Worm (Caenorhabditis elegans): ENCODE measurements around the gene srw-129.
"Not testable (repeated sequence)": the region's sequence is repeated elsewhere in the genome, so short reads cannot be mapped to it uniquely, and the experiment has no call there.

srw-129 gene

ce11 chrV:2941405-2941804 lies 30.3 kb upstream of the srw-129 start, which contains the start of gene srw-143:
Gene srw-143, minus strand, starts transcription at chrV:2941505.
- TF ChIP-seq mdl-1 (tag; optimal IDR thresholded peaks at IDR 0.05) = no peak
- no peak for TF ChIP-seq peb-1 (tag; optimal IDR thresholded peaks at IDR 0.05)
- TF ChIP-seq sma-9 (GFP tag; optimal IDR thresholded peaks at IDR 0.05) = no peak
- no peak for TF ChIP-seq sma-9 (tag; optimal IDR thresholded peaks at IDR 0.05)
- TF ChIP-seq F13H6.1 (tag; optimal IDR thresholded peaks at IDR 0.05) = no peak

ce11 chrV:2942247-2942646 lies 29.5 kb upstream of the srw-129 start:
- TF ChIP-seq peb-1 (tag; optimal IDR thresholded peaks at IDR 0.05) = no peak
- no peak for TF ChIP-seq nhr-237 (tag; optimal IDR thresholded peaks at IDR 0.05)

- TF ChIP-seq lin-39 (tag; optimal IDR thresholded peaks at IDR 0.05) (no peak), unc-39 (tag; optimal IDR thresholded peaks at IDR 0.05) (no peak), skn-1 (tag; optimal IDR thresholded peaks at IDR 0.05) (no peak), lin-11 (tag; optimal IDR thresholded peaks at IDR 0.05) (no peak), lsy-2 (tag; optimal IDR thresholded peaks at IDR 0.05) (no peak), ztf-1 (GFP tag; conservative IDR thresholded peaks at IDR 0.05) (no peak), ZK546.5 (tag; optimal IDR thresholded peaks at IDR 0.05) (no peak), ceh-82 (tag; optimal IDR thresholded peaks at IDR 0.05) (no peak), nhr-237 (tag; optimal IDR thresholded peaks at IDR 0.05) (no peak), nhr-21 (tag; optimal IDR thresholded peaks at IDR 0.05) (no peak), mbf-1 (tag; optimal IDR thresholded peaks at IDR 0.05) (no peak), R02D3.7 (tag; optimal IDR thresholded peaks at IDR 0.05) (no peak), sma-9 (GFP tag; optimal IDR thresholded peaks at IDR 0.05) (no peak), sma-9 (tag; optimal IDR thresholded peaks at IDR 0.05) (no peak), snpc-4 (tag; optimal IDR thresholded peaks at IDR 0.05) (no peak)
These were observed 27.9 kb upstream of the srw-129 start, which contains the start of gene srw-137 for ce11 chrV:2943859-2944258. Gene srw-137, minus strand, starts transcription at chrV:2943959.

- TF ChIP-seq nhr-23 (tag; optimal IDR thresholded peaks at IDR 0.05) (no peak), egl-27 (tag; optimal IDR thresholded peaks at IDR 0.05) (no peak), unc-39 (tag; optimal IDR thresholded peaks at IDR 0.05) (no peak), nhr-237 (tag; optimal IDR thresholded peaks at IDR 0.05) (no peak), sma-9 (GFP tag; optimal IDR thresholded peaks at IDR 0.05) (no peak), sma-9 (tag; optimal IDR thresholded peaks at IDR 0.05) (no peak), nhr-25 (tag; optimal IDR thresholded peaks at IDR 0.05) (no peak), Y55F3AM.14 (GFP tag; optimal IDR thresholded peaks at IDR 0.05) (no peak), ZK546.5 (tag; optimal IDR thresholded peaks at IDR 0.05) (no peak), ceh-82 (tag; optimal IDR thresholded peaks at IDR 0.05) (no peak), blmp-1 (tag; optimal IDR thresholded peaks at IDR 0.05; ENCODE audit: insufficient read depth) (no peak), nhr-6 (tag; optimal IDR thresholded peaks at IDR 0.05) (no peak), skn-1 (tag; optimal IDR thresholded peaks at IDR 0.05) (no peak), sem-4 (tag; optimal IDR thresholded peaks at IDR 0.05) (no peak), mab-5 (tag; optimal IDR thresholded peaks at IDR 0.05) (no peak), peb-1 (tag; optimal IDR thresholded peaks at IDR 0.05) (no peak), nhr-77 (tag; optimal IDR thresholded peaks at IDR 0.05) (no peak), mbf-1 (tag; optimal IDR thresholded peaks at IDR 0.05) (no peak), alr-1 (tag; optimal IDR thresholded peaks at IDR 0.05) (no peak), R02D3.7 (tag; optimal IDR thresholded peaks at IDR 0.05) (no peak), elt-1 (tag; optimal IDR thresholded peaks at IDR 0.05) (no peak)
These were observed 26.1 kb upstream of the srw-129 start, which contains the start of gene srh-87 for ce11 chrV:2945602-2946001. Gene srh-87, minus strand, starts transcription at chrV:2945702.

ce11 chrV:2952102-2952501 lies 19.6 kb upstream of the srw-129 start, which contains the start of gene srw-122:
Gene srw-122, minus strand, starts transcription at chrV:2952202.
- not testable (repeated sequence) for TF ChIP-seq egl-27 (tag; optimal IDR thresholded peaks at IDR 0.05); gmeb-1 (tag; optimal IDR thresholded peaks at IDR 0.05); Y55F3AM.14 (GFP tag; optimal IDR thresholded peaks at IDR 0.05)

ce11 chrV:2955342-2955741 lies 16.4 kb upstream of the srw-129 start, which contains the start of gene srh-248:
Gene srh-248, minus strand, starts transcription at chrV:2955442.
- TF ChIP-seq nhr-25, mab-5, peb-1 (tag; optimal IDR thresholded peaks at IDR 0.05): not testable (repeated sequence)

All from whole organism, L2 larva.